Worm (Caenorhabditis elegans) whole organism, L1 larva: Measurements from ENCODE around the gene acp-1.

Experiments used
- aly-2 ChIP-seq: fragments of 150-350 bp; optimal IDR thresholded peaks from 2 replicates; lab custom pipeline; 2014; ENCODE audit warnings: missing biosample characterization, missing genetic modification characterization
- ama-1 ChIP-seq: fragments of 150-350 bp; optimal IDR thresholded peaks from 2 replicates; lab custom pipeline; 2014
- ces-1 ChIP-seq: fragments of 150-350 bp; optimal IDR thresholded peaks from 2 replicates; lab custom pipeline; 2014; ENCODE audit warnings: missing biosample characterization, missing genetic modification reagents, missing genetic modification characterization
- efl-3 ChIP-seq: fragments of 200-800 bp; sonication (Bioruptor generic); optimal IDR thresholded peaks from 2 replicates; lab custom pipeline; 2018; ENCODE audit warnings: mild to moderate bottlenecking, missing genetic modification characterization, missing compliant biosample characterization
- lsy-2 ChIP-seq, 2 experiments: fragments of 150-350 bp; optimal IDR thresholded peaks; 2 replicates each; lab custom pipeline; 2014; ENCODE audit warnings: missing biosample characterization in 2 of 2, missing genetic modification characterization in 2 of 2
- nhr-11 ChIP-seq: fragments of 150-350 bp; optimal IDR thresholded peaks from 2 replicates; lab custom pipeline; 2014; ENCODE audit warnings: missing biosample characterization, missing genetic modification characterization
- nhr-237 ChIP-seq: fragments of 150-350 bp; optimal IDR thresholded peaks from 2 replicates; lab custom pipeline; 2014; ENCODE audit warnings: missing biosample characterization, missing genetic modification characterization
- snpc-4 ChIP-seq: fragments of 150-350 bp; optimal IDR thresholded peaks from 2 replicates; lab custom pipeline; 2014; ENCODE audit warnings: missing biosample characterization, missing genetic modification characterization
- snu-23 ChIP-seq: sonication (generic microtip); optimal IDR thresholded peaks from 2 replicates; lab custom pipeline; 2016; ENCODE audit warnings: missing genetic modification characterization, missing compliant biosample characterization
- sox-4 ChIP-seq: sonication (generic microtip); optimal IDR thresholded peaks from 2 replicates; lab custom pipeline; 2016; ENCODE audit warnings: missing genetic modification characterization, missing compliant biosample characterization
- tlp-1 ChIP-seq: fragments of 150-350 bp; optimal IDR thresholded peaks from 2 replicates; lab custom pipeline; 2014; ENCODE audit warnings: missing biosample characterization, missing genetic modification characterization
- unc-130 ChIP-seq: fragments of 150-350 bp; optimal IDR thresholded peaks from 2 replicates; lab custom pipeline; 2017; ENCODE audit warnings: missing biosample characterization, missing genetic modification characterization, inconsistent platforms
- unc-86 ChIP-seq: sonication (generic microtip); optimal IDR thresholded peaks from 2 replicates; lab custom pipeline; 2016; ENCODE audit warnings: missing genetic modification characterization, missing compliant biosample characterization

- TF ChIP-seq unc-130 (tag; lab: Kevin White, UChicago), result no peak
- TF ChIP-seq snpc-4 (tag; lab: Kevin White, UChicago), result no peak
- TF ChIP-seq aly-2 (tag; lab: Kevin White, UChicago), result no peak
- TF ChIP-seq snu-23 (GFP tag; lab: Kevin White, UChicago), result no peak
- TF ChIP-seq ces-1 (GFP tag; lab: Kevin White, UChicago), result no peak
- TF ChIP-seq nhr-11 (tag; lab: Kevin White, UChicago), result no peak
- TF ChIP-seq nhr-237, result no peak
- TF ChIP-seq ama-1, result no peak
- no peak for TF ChIP-seq unc-86 (tag; lab: Kevin White, UChicago)
- peak in 1 of 2 experiments; percentile 5 for TF ChIP-seq lsy-2 (tag; optimal IDR thresholded peaks at IDR 0.05; lab: Kevin White, UChicago)
- TF ChIP-seq tlp-1 (tag; lab: Kevin White, UChicago), result no peak
- peak; percentile 30 for TF ChIP-seq sox-4 (tag; lab: Kevin White, UChicago)
- no peak for TF ChIP-seq efl-3 (GFP tag; lab: Kevin White, UChicago)
Measured at ce11 chrX:3339882-3340281, 45.4 kb downstream of the acp-1 start.
